Fruit fly (Drosophila melanogaster) whole organism, embryonic: ENCODE results near the gene CG14984.
A peak's percentile ranks its signal among the peaks of the same experiment; 100 is the strongest.

ENCODE experiments used
- Atf-2 ChIP-seq: fragments of 200-800 bp; sonication (Bioruptor generic); optimal IDR thresholded peaks from 2 replicates; lab custom pipeline; 2016; ENCODE audit warnings: missing biosample characterization, missing genetic modification characterization
- B-H1 ChIP-seq: fragments of 200-800 bp; sonication (Bioruptor generic); IDR thresholded peaks from 3 replicates; pipeline ENCODE4 v1.3.6; 2022; ENCODE audit warnings: missing biosample characterization, missing genetic modification characterization
- Blimp-1 ChIP-seq: fragments of 200-800 bp; sonication (Bioruptor generic); optimal IDR thresholded peaks from 3 replicates; lab custom pipeline; 2018; ENCODE audit warnings: missing biosample characterization, missing genetic modification characterization, mild to moderate bottlenecking, moderate library complexity, missing genetic modification reagents
- Bteb2 ChIP-seq: fragments of 200-800 bp; sonication (Bioruptor generic); optimal IDR thresholded peaks from 2 replicates; lab custom pipeline; 2016; ENCODE audit warnings: missing biosample characterization, missing genetic modification characterization
- C15 ChIP-seq: fragments of 200-800 bp; sonication (Bioruptor generic); IDR thresholded peaks from 3 replicates; pipeline ENCODE4 v1.3.6; 2022; ENCODE audit warnings: missing biosample characterization, missing genetic modification characterization
- CG12071 ChIP-seq: fragments of 200-800 bp; sonication (Bioruptor generic); optimal IDR thresholded peaks from 3 replicates; lab custom pipeline; 2018; ENCODE audit warnings: missing biosample characterization, mild to moderate bottlenecking, missing genetic modification characterization
- CG1603 ChIP-seq: fragments of 200-800 bp; sonication (Bioruptor generic); optimal IDR thresholded peaks from 2 replicates; lab custom pipeline; 2019; ENCODE audit warnings: missing biosample characterization, mild to moderate bottlenecking, missing genetic modification characterization, moderate library complexity
- CG17829 ChIP-seq: fragments of 200-800 bp; optimal IDR thresholded peaks from 2 replicates; lab custom pipeline; 2019; ENCODE audit warnings: missing biosample characterization, mild to moderate bottlenecking, missing genetic modification characterization, moderate library complexity
- CG18262 ChIP-seq: fragments of 200-800 bp; optimal IDR thresholded peaks from 3 replicates; lab custom pipeline; 2019; ENCODE audit warnings: missing biosample characterization, mild to moderate bottlenecking, missing genetic modification characterization, moderate library complexity
- CG30020 ChIP-seq: fragments of 200-800 bp; optimal IDR thresholded peaks from 2 replicates; lab custom pipeline; 2019; ENCODE audit warnings: missing biosample characterization, mild to moderate bottlenecking, missing genetic modification characterization, moderate library complexity
- CG32772 ChIP-seq: fragments of 200-800 bp; sonication (Bioruptor generic); IDR thresholded peaks from 2 replicates; pipeline ENCODE4 v1.3.6; 2022; ENCODE audit warnings: missing biosample characterization, missing genetic modification characterization
- CG33557 ChIP-seq: fragments of 200-800 bp; sonication (Bioruptor generic); optimal IDR thresholded peaks from 2 replicates; lab custom pipeline; 2019; ENCODE audit warnings: missing biosample characterization, mild to moderate bottlenecking, missing genetic modification characterization, moderate library complexity
- CG3995 ChIP-seq: fragments of 200-800 bp; sonication (Bioruptor generic); optimal IDR thresholded peaks from 3 replicates; lab custom pipeline; 2016; ENCODE audit warnings: missing biosample characterization, missing genetic modification characterization
- CG4328 ChIP-seq: fragments of 200-800 bp; sonication (Bioruptor generic); optimal IDR thresholded peaks from 3 replicates; lab custom pipeline; 2017; ENCODE audit warnings: missing biosample characterization, missing genetic modification reagents, missing genetic modification characterization
- CG4820 ChIP-seq: fragments of 200-800 bp; sonication (Bioruptor generic); optimal IDR thresholded peaks from 3 replicates; lab custom pipeline; 2016; ENCODE audit warnings: missing biosample characterization, missing genetic modification characterization
- CG8765 ChIP-seq: fragments of 200-800 bp; sonication (Bioruptor generic); IDR thresholded peaks from 2 replicates; pipeline ENCODE4 v1.3.6; 2022; ENCODE audit warnings: missing biosample characterization, missing genetic modification characterization
- CoRest ChIP-seq: fragments of 200-800 bp; sonication (Bioruptor generic); optimal IDR thresholded peaks from 3 replicates; lab custom pipeline; 2018; ENCODE audit warnings: missing biosample characterization, mild to moderate bottlenecking, missing genetic modification characterization, moderate library complexity
- D19A ChIP-seq: fragments of 200-800 bp; optimal IDR thresholded peaks from 3 replicates; lab custom pipeline; 2019; ENCODE audit warnings: missing biosample characterization, mild to moderate bottlenecking, missing genetic modification characterization, moderate library complexity
- Doc3 ChIP-seq: fragments of 200-800 bp; sonication (Bioruptor generic); IDR thresholded peaks from 3 replicates; pipeline ENCODE4 v1.3.6; 2022; ENCODE audit warnings: missing biosample characterization, missing genetic modification characterization; ENCODE audit not compliant: partially characterized antibody
- HLH4C ChIP-seq: fragments of 200-800 bp; sonication (Bioruptor generic); IDR thresholded peaks from 3 replicates; pipeline ENCODE4 v1.3.6; 2022; ENCODE audit warnings: missing biosample characterization, missing genetic modification characterization; ENCODE audit not compliant: partially characterized antibody
- Hmx ChIP-seq: fragments of 200-800 bp; sonication (Bioruptor generic); optimal IDR thresholded peaks from 2 replicates; lab custom pipeline; 2016; ENCODE audit warnings: missing biosample characterization, missing genetic modification characterization
- MTF-1 ChIP-seq: fragments of 200-800 bp; sonication (Bioruptor generic); optimal IDR thresholded peaks from 2 replicates; lab custom pipeline; 2018; ENCODE audit warnings: missing biosample characterization, mild to moderate bottlenecking, missing genetic modification characterization, borderline replicate concordance
- Med ChIP-seq: fragments of 200-800 bp; sonication (Bioruptor generic); peaks from one replicate; lab custom pipeline; 2016; ENCODE audit warnings: missing biosample characterization, missing genetic modification characterization, mild to moderate bottlenecking, inconsistent platforms, moderate library complexity
- Myb ChIP-seq: fragments of 200-800 bp; sonication (Bioruptor generic); optimal IDR thresholded peaks from 2 replicates; lab custom pipeline; 2016; ENCODE audit warnings: missing biosample characterization, missing genetic modification characterization
- NfI ChIP-seq: fragments of 200-800 bp; sonication (Bioruptor generic); optimal IDR thresholded peaks from 3 replicates; lab custom pipeline; 2018; ENCODE audit warnings: missing biosample characterization, mild to moderate bottlenecking, missing genetic modification characterization, moderate library complexity
- Opbp ChIP-seq: fragments of 200-800 bp; sonication (Bioruptor generic); IDR thresholded peaks from 3 replicates; pipeline ENCODE4 v1.3.6; 2022; ENCODE audit warnings: missing biosample characterization, missing genetic modification characterization; ENCODE audit not compliant: partially characterized antibody
- Rfx ChIP-seq: fragments of 200-800 bp; sonication (Bioruptor generic); IDR thresholded peaks from 2 replicates; pipeline ENCODE4 v1.3.6; 2022; ENCODE audit warnings: missing biosample characterization, missing genetic modification characterization
- TFAM ChIP-seq: fragments of 200-800 bp; sonication (Bioruptor generic); optimal IDR thresholded peaks from 2 replicates; lab custom pipeline; 2017; ENCODE audit warnings: missing biosample characterization, missing genetic modification characterization, inconsistent platforms
- abd-A ChIP-seq: fragments of 200-800 bp; sonication (Bioruptor generic); optimal IDR thresholded peaks from 3 replicates; lab custom pipeline; 2019; ENCODE audit warnings: missing biosample characterization, mild to moderate bottlenecking, missing genetic modification characterization, moderate library complexity
- br ChIP-seq: fragments of >200 bp; optimal IDR thresholded peaks from 2 replicates; lab custom pipeline; 2017
- btn ChIP-seq: fragments of 200-800 bp; sonication (Bioruptor generic); optimal IDR thresholded peaks from 2 replicates; lab custom pipeline; 2016; ENCODE audit warnings: missing biosample characterization, missing genetic modification characterization
- crp ChIP-seq, 2 experiments: fragments of 200-800 bp; sonication (Bioruptor generic); optimal IDR thresholded peaks; 2 replicates in 1 of 2; 3 replicates in 1 of 2; lab custom pipeline; 2017; ENCODE audit warnings: missing biosample characterization in 2 of 2, missing genetic modification characterization in 2 of 2, mild to moderate bottlenecking in 1 of 2, moderate library complexity in 1 of 2
- ftz-f1 ChIP-seq: fragments of 200-800 bp; sonication (Bioruptor generic); optimal IDR thresholded peaks from 2 replicates; lab custom pipeline; 2016; ENCODE audit warnings: missing biosample characterization, missing genetic modification characterization
- ham ChIP-seq: fragments of 200-800 bp; sonication (Bioruptor generic); IDR thresholded peaks from 2 replicates; pipeline ENCODE4 v1.3.6; 2022; ENCODE audit warnings: missing biosample characterization, missing genetic modification characterization
- ken ChIP-seq: fragments of 200-800 bp; sonication (Bioruptor generic); IDR thresholded peaks from 3 replicates; pipeline ENCODE4 v1.3.6; 2022; ENCODE audit warnings: missing biosample characterization, missing genetic modification characterization
- klu ChIP-seq: fragments of 200-800 bp; sonication (Bioruptor generic); IDR thresholded peaks from 2 replicates; pipeline ENCODE4 v1.3.6; 2022; ENCODE audit warnings: missing biosample characterization, missing genetic modification characterization
- lov ChIP-seq, 2 experiments: fragments of 200-800 bp in 1 of 2; fragments of >200 bp in 1 of 2; sonication (Bioruptor generic) in 1 of 2; IDR thresholded peaks in 1 of 2; optimal IDR thresholded peaks in 1 of 2; 2 replicates in 1 of 2; 3 replicates in 1 of 2; pipeline versions ENCODE4 v1.3.6 to Lab custom; 2017 to 2022; ENCODE audit warnings: missing biosample characterization in 1 of 2, missing genetic modification characterization in 1 of 2
- mam ChIP-seq: fragments of 200-800 bp; sonication (Bioruptor generic); optimal IDR thresholded peaks from 3 replicates; lab custom pipeline; 2016; ENCODE audit warnings: missing biosample characterization, missing genetic modification characterization
- nmo ChIP-seq: fragments of 200-800 bp; sonication (Bioruptor generic); optimal IDR thresholded peaks from 2 replicates; lab custom pipeline; 2018; ENCODE audit warnings: missing biosample characterization, mild to moderate bottlenecking, missing genetic modification characterization, moderate library complexity
- peb ChIP-seq: fragments of 200-800 bp; sonication (Bioruptor generic); IDR thresholded peaks from 2 replicates; pipeline ENCODE4 v1.3.6; 2022; ENCODE audit warnings: missing biosample characterization, missing genetic modification characterization
- pho ChIP-seq: fragments of 200-800 bp; sonication (Bioruptor generic); optimal IDR thresholded peaks from 2 replicates; lab custom pipeline; 2016; ENCODE audit warnings: missing biosample characterization, missing genetic modification characterization
- pros ChIP-seq: fragments of 200-800 bp; sonication (Bioruptor generic); optimal IDR thresholded peaks from 3 replicates; lab custom pipeline; 2019; ENCODE audit warnings: missing biosample characterization, mild to moderate bottlenecking, missing genetic modification characterization, moderate library complexity
- repo ChIP-seq: fragments of 200-800 bp; sonication (Bioruptor generic); optimal IDR thresholded peaks from 2 replicates; lab custom pipeline; 2016; ENCODE audit warnings: missing biosample characterization, missing genetic modification characterization
- row ChIP-seq: fragments of 200-800 bp; sonication (Bioruptor generic); IDR thresholded peaks from 3 replicates; pipeline ENCODE4 v1.3.6; 2022; ENCODE audit warnings: missing biosample characterization, missing genetic modification characterization
- stc ChIP-seq: fragments of 200-800 bp; sonication (Bioruptor generic); IDR thresholded peaks from 2 replicates; pipeline ENCODE4 v1.3.6; 2022; ENCODE audit warnings: missing biosample characterization, missing genetic modification characterization
- tap ChIP-seq: fragments of 200-800 bp; optimal IDR thresholded peaks from 3 replicates; lab custom pipeline; 2019; ENCODE audit warnings: missing biosample characterization, mild to moderate bottlenecking, missing genetic modification characterization, moderate library complexity
- tna ChIP-seq: fragments of 200-800 bp; sonication (Bioruptor generic); IDR thresholded peaks from 2 replicates; pipeline ENCODE4 v1.3.6; 2022; ENCODE audit warnings: missing biosample characterization, missing genetic modification characterization; ENCODE audit not compliant: partially characterized antibody
- tup ChIP-seq: fragments of 200-800 bp; sonication (Bioruptor generic); optimal IDR thresholded peaks from 2 replicates; lab custom pipeline; 2016; ENCODE audit warnings: missing biosample characterization, mild to moderate bottlenecking, missing genetic modification characterization, moderate library complexity
- twi ChIP-seq: fragments of 200-800 bp; optimal IDR thresholded peaks from 2 replicates; lab custom pipeline; 2019; ENCODE audit warnings: missing biosample characterization, mild to moderate bottlenecking, missing genetic modification characterization, moderate library complexity
- zfh2 ChIP-seq: fragments of 200-800 bp; sonication (Bioruptor generic); optimal IDR thresholded peaks from 2 replicates; lab custom pipeline; 2016; ENCODE audit warnings: missing biosample characterization, missing genetic modification characterization

The CG14984 gene

DNA sequence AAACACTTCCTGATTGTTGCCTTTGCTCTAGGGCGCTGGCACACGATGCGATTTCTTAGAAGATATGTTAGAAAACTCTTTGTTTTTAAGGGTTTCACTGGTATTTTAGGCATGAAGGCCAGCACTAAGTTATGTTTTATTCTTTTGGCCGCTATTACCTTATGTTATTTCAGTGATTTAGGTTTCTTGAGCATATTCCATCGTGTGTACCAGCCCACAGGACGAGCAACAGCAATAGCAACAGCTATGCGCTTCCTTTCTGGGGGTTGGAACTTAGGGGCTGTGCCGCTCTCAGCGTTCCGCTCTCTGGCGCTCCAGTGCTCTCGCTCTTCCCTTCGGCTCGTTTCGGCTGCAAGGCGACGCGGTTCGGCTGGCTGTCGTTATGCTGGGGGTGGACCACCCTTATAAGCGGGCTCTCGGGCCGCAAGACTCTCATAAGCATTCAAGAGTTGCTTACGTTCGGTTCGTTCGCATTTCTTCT lies 31.2 kb upstream of the CG14984 start, which contains the start of gene scrt (continued):
- TF ChIP-seq mam (GFP tag; lab: Kevin White, UChicago) (no peak), zfh2 (GFP tag; lab: Kevin White, UChicago) (no peak), ftz-f1 (GFP tag; lab: Kevin White, UChicago) (no peak), pho (peak; percentile 34), D19A (peak; percentile 12), br (lab: Kevin White, UChicago) (no peak), Bteb2 (no peak), Atf-2 (no peak), Med (peak; percentile 62), Myb (GFP tag; lab: Kevin White, UChicago) (peak; percentile 45), tup (no peak), TFAM (no peak), lov (optimal IDR thresholded peaks at IDR 0.05; lab: Kevin White, UChicago) (no peak), lov (GFP tag; IDR thresholded peaks at IDR 0.05; lab: Robert Waterston, UW) (peak; percentile 32; the same call in 1 of the 3 replicates), Hmx (no peak), CG12071 (GFP tag; lab: Kevin White, UChicago) (no peak), NfI (GFP tag; lab: Kevin White, UChicago) (no peak), repo (no peak), peb (GFP tag; lab: Robert Waterston, UW) (peak; percentile 53; the same call in 1 of the 2 replicates), klu (GFP tag; lab: Robert Waterston, UW) (no peak), CG17829 (peak; percentile 66), Blimp-1 (GFP tag; lab: Kevin White, UChicago) (no peak), abd-A (tag; lab: Kevin White, UChicago) (no peak), CG1603 (tag; lab: Kevin White, UChicago) (peak; percentile 54), btn (GFP tag; lab: Kevin White, UChicago) (no peak), crp (GFP tag; optimal IDR thresholded peaks at IDR 0.05; lab: Kevin White, UChicago) (peak in 1 of 2 experiments; percentile 5), pros (GFP tag; lab: Kevin White, UChicago) (peak; percentile 24), CG4820 (GFP tag; lab: Kevin White, UChicago) (no peak), CG18262 (tag; lab: Kevin White, UChicago) (peak; percentile 62), tna (GFP tag; lab: Robert Waterston, UW) (no peak; the same call in 1 of the 2 replicates), CG3995 (GFP tag; lab: Kevin White, UChicago) (no peak), Rfx (peak; percentile 32; the same call in 1 of the 2 replicates), CG33557 (GFP tag; lab: Kevin White, UChicago) (peak; percentile 27), twi (no peak), tap (tag; lab: Kevin White, UChicago) (no peak), MTF-1 (GFP tag; lab: Kevin White, UChicago) (no peak), ken (GFP tag; lab: Robert Waterston, UW) (0 out of 3 replicates have a peak, but pooled peaks have one; percentile 59), nmo (GFP tag; lab: Kevin White, UChicago) (peak; percentile 51), row (GFP tag; lab: Robert Waterston, UW) (peak; percentile 84), C15 (GFP tag; lab: Robert Waterston, UW) (no peak), CoRest (tag; lab: Kevin White, UChicago) (peak; percentile 54), ham (GFP tag; lab: Robert Waterston, UW) (no peak), CG8765 (GFP tag; lab: Robert Waterston, UW) (peak; percentile 67; the same call in 1 of the 2 replicates), CG30020 (peak; percentile 82), B-H1 (GFP tag; lab: Robert Waterston, UW) (no peak), stc (no peak), Doc3 (GFP tag; lab: Robert Waterston, UW) (no peak), CG32772 (GFP tag; lab: Robert Waterston, UW) (no peak), HLH4C (GFP tag; lab: Robert Waterston, UW) (peak; percentile 59), Opbp (GFP tag; lab: Robert Waterston, UW) (0 out of 3 replicates have a peak, but pooled peaks have one; percentile 21), CG4328 (GFP tag; lab: Kevin White, UChicago) (no peak)
